Fruit fly (Drosophila melanogaster) whole organism, embryonic: ENCODE results near the gene w.

Source experiments
- BtbVII ChIP-seq: fragments of 200-800 bp; sonication (Bioruptor generic); optimal IDR thresholded peaks from 3 replicates; lab custom pipeline; 2017; ENCODE audit warnings: missing biosample characterization, mild to moderate bottlenecking, missing genetic modification characterization
- CG13123 ChIP-seq: fragments of 200-800 bp; sonication (Bioruptor generic); optimal IDR thresholded peaks from 2 replicates; lab custom pipeline; 2016; ENCODE audit warnings: missing biosample characterization, missing genetic modification characterization
- CG15601 ChIP-seq: fragments of 200-800 bp; sonication (Bioruptor generic); optimal IDR thresholded peaks from 3 replicates; lab custom pipeline; 2019; ENCODE audit warnings: missing biosample characterization, mild to moderate bottlenecking, missing genetic modification characterization, moderate library complexity
- CG1603 ChIP-seq: fragments of 200-800 bp; sonication (Bioruptor generic); optimal IDR thresholded peaks from 2 replicates; lab custom pipeline; 2019; ENCODE audit warnings: missing biosample characterization, mild to moderate bottlenecking, missing genetic modification characterization, moderate library complexity
- CG16863 ChIP-seq: fragments of 200-800 bp; sonication (Bioruptor generic); optimal IDR thresholded peaks from 3 replicates; lab custom pipeline; 2016; ENCODE audit warnings: missing biosample characterization, missing genetic modification characterization
- CG17328 ChIP-seq: fragments of 200-800 bp; sonication (Bioruptor generic); IDR thresholded peaks from 2 replicates; pipeline ENCODE4 v1.3.6; 2022; ENCODE audit warnings: missing biosample characterization, missing genetic modification characterization
- CG1792 ChIP-seq: fragments of 200-800 bp; sonication (Bioruptor generic); optimal IDR thresholded peaks from 2 replicates; lab custom pipeline; 2016; ENCODE audit warnings: missing biosample characterization, missing genetic modification characterization
- CG1832 ChIP-seq: fragments of 200-800 bp; sonication (Bioruptor generic); optimal IDR thresholded peaks from 2 replicates; lab custom pipeline; 2017; ENCODE audit warnings: missing biosample characterization, mild to moderate bottlenecking, missing genetic modification characterization, inconsistent platforms
- CG32767 ChIP-seq: fragments of 200-800 bp; sonication (Bioruptor generic); IDR thresholded peaks from 2 replicates; pipeline ENCODE4 v1.3.6; 2022; ENCODE audit warnings: missing biosample characterization, missing genetic modification characterization
- CG3995 ChIP-seq: fragments of 200-800 bp; sonication (Bioruptor generic); optimal IDR thresholded peaks from 3 replicates; lab custom pipeline; 2016; ENCODE audit warnings: missing biosample characterization, missing genetic modification characterization
- CG4328 ChIP-seq: fragments of 200-800 bp; sonication (Bioruptor generic); optimal IDR thresholded peaks from 3 replicates; lab custom pipeline; 2017; ENCODE audit warnings: missing biosample characterization, missing genetic modification reagents, missing genetic modification characterization
- CG4617 ChIP-seq: fragments of 200-800 bp; sonication (Bioruptor generic); optimal IDR thresholded peaks from 3 replicates; lab custom pipeline; 2016; ENCODE audit warnings: missing biosample characterization, missing genetic modification characterization, borderline replicate concordance
- CG6765 ChIP-seq: fragments of 200-800 bp; sonication (Bioruptor generic); optimal IDR thresholded peaks from 3 replicates; lab custom pipeline; 2017; ENCODE audit warnings: missing biosample characterization, mild to moderate bottlenecking, missing genetic modification characterization
- CG9437 ChIP-seq: fragments of 200-800 bp; sonication (Bioruptor generic); optimal IDR thresholded peaks from 2 replicates; lab custom pipeline; 2018; ENCODE audit warnings: missing biosample characterization, mild to moderate bottlenecking, missing genetic modification characterization
- CTCF ChIP-seq: fragments of 200-800 bp; sonication (Bioruptor generic); optimal IDR thresholded peaks from 2 replicates; lab custom pipeline; 2017; ENCODE audit warnings: missing biosample characterization, mild to moderate bottlenecking, missing genetic modification characterization, moderate library complexity
- D19A ChIP-seq: fragments of 200-800 bp; optimal IDR thresholded peaks from 3 replicates; lab custom pipeline; 2019; ENCODE audit warnings: missing biosample characterization, mild to moderate bottlenecking, missing genetic modification characterization, moderate library complexity
- Dfd ChIP-seq, 2 experiments: fragments of >200 bp; optimal IDR thresholded peaks; 2 replicates each; lab custom pipeline; 2017; ENCODE audit warnings: missing biosample characterization in 2 of 2, missing genetic modification characterization in 2 of 2
- Dll ChIP-seq: fragments of 200-800 bp; sonication (Bioruptor generic); IDR thresholded peaks from 4 replicates; pipeline ENCODE4 v1.3.6; 2022; ENCODE audit warnings: missing biosample characterization, missing genetic modification characterization; ENCODE audit not compliant: partially characterized antibody
- Drgx ChIP-seq: fragments of 200-800 bp; sonication (Bioruptor generic); IDR thresholded peaks from 2 replicates; pipeline ENCODE4 v1.3.6; 2022; ENCODE audit warnings: missing biosample characterization, missing genetic modification characterization
- Gsc ChIP-seq: fragments of 200-800 bp; sonication (Bioruptor generic); IDR thresholded peaks from 2 replicates; pipeline ENCODE4 v1.3.6; 2022; ENCODE audit warnings: missing biosample characterization, missing genetic modification characterization
- Gug ChIP-seq: fragments of 200-800 bp; sonication (Bioruptor generic); IDR thresholded peaks from 4 replicates; pipeline ENCODE4 v1.3.6; 2022; ENCODE audit warnings: missing biosample characterization, missing genetic modification characterization
- HLH3B ChIP-seq: fragments of 200-800 bp; sonication (Bioruptor generic); IDR thresholded peaks from 2 replicates; pipeline ENCODE4 v1.3.6; 2022; ENCODE audit warnings: missing biosample characterization, missing genetic modification characterization
- Hand ChIP-seq: fragments of 200-800 bp; sonication (Bioruptor generic); optimal IDR thresholded peaks from 2 replicates; lab custom pipeline; 2017; ENCODE audit warnings: mild to moderate bottlenecking, missing biosample characterization, missing genetic modification reagents, missing genetic modification characterization
- Mes4 ChIP-seq: fragments of 200-800 bp; sonication (Bioruptor generic); optimal IDR thresholded peaks from 2 replicates; lab custom pipeline; 2016; ENCODE audit warnings: missing biosample characterization, missing genetic modification characterization
- Oli ChIP-seq: fragments of 200-800 bp; sonication (Bioruptor generic); optimal IDR thresholded peaks from 2 replicates; lab custom pipeline; 2018; ENCODE audit warnings: missing biosample characterization, mild to moderate bottlenecking, missing genetic modification characterization, moderate library complexity
- Xrp1 ChIP-seq: fragments of 200-800 bp; sonication (Bioruptor generic); IDR thresholded peaks from 2 replicates; pipeline ENCODE4 v1.3.6; 2022; ENCODE audit warnings: missing biosample characterization, missing genetic modification characterization
- abd-A ChIP-seq: fragments of 200-800 bp; sonication (Bioruptor generic); optimal IDR thresholded peaks from 3 replicates; lab custom pipeline; 2019; ENCODE audit warnings: missing biosample characterization, mild to moderate bottlenecking, missing genetic modification characterization, moderate library complexity
- ara ChIP-seq: fragments of 200-800 bp; sonication (Bioruptor generic); IDR thresholded peaks from 2 replicates; pipeline ENCODE4 v1.3.6; 2022; ENCODE audit warnings: missing biosample characterization, missing genetic modification characterization
- cato ChIP-seq: fragments of 200-800 bp; sonication (Bioruptor generic); optimal IDR thresholded peaks from 2 replicates; lab custom pipeline; 2016; ENCODE audit warnings: missing biosample characterization, missing genetic modification characterization, borderline replicate concordance
- caup ChIP-seq: fragments of 200-800 bp; sonication (Bioruptor generic); optimal IDR thresholded peaks from 3 replicates; lab custom pipeline; 2017; ENCODE audit warnings: missing biosample characterization, mild to moderate bottlenecking, missing genetic modification characterization, moderate library complexity; ENCODE audit not compliant: severe bottlenecking
- crp ChIP-seq, 2 experiments: fragments of 200-800 bp; sonication (Bioruptor generic); optimal IDR thresholded peaks; 2 replicates in 1 of 2; 3 replicates in 1 of 2; lab custom pipeline; 2017; ENCODE audit warnings: missing biosample characterization in 2 of 2, missing genetic modification characterization in 2 of 2, mild to moderate bottlenecking in 1 of 2, moderate library complexity in 1 of 2
- dimm ChIP-seq: fragments of 200-800 bp; sonication (Bioruptor generic); IDR thresholded peaks from 2 replicates; pipeline ENCODE4 v1.3.6; 2022; ENCODE audit warnings: missing biosample characterization, missing genetic modification characterization
- eve ChIP-seq, 2 experiments: fragments of >200 bp; optimal IDR thresholded peaks; 2 replicates each; lab custom pipeline; 2017; ENCODE audit warnings: missing biosample characterization in 2 of 2, missing genetic modification characterization in 2 of 2
- fd102C ChIP-seq: fragments of 200-800 bp; sonication (Bioruptor generic); optimal IDR thresholded peaks from 2 replicates; lab custom pipeline; 2018; ENCODE audit warnings: missing biosample characterization, mild to moderate bottlenecking, missing genetic modification characterization, moderate library complexity
- gcm2 ChIP-seq: fragments of 200-800 bp; sonication (Bioruptor generic); optimal IDR thresholded peaks from 2 replicates; lab custom pipeline; 2016; ENCODE audit warnings: missing biosample characterization, missing genetic modification characterization
- gsb ChIP-seq: fragments of 200-800 bp; sonication (Bioruptor generic); IDR thresholded peaks from 2 replicates; pipeline ENCODE4 v1.3.6; 2022; ENCODE audit warnings: missing biosample characterization, missing genetic modification characterization
- her ChIP-seq: fragments of 200-800 bp; sonication (Bioruptor generic); optimal IDR thresholded peaks from 2 replicates; lab custom pipeline; 2016; ENCODE audit warnings: missing biosample characterization, missing genetic modification characterization
- insv ChIP-seq, 2 experiments: fragments of 200-800 bp; sonication (Bioruptor generic); optimal IDR thresholded peaks; 3 replicates each; lab custom pipeline; 2016 to 2018; ENCODE audit warnings: missing biosample characterization in 2 of 2, missing genetic modification characterization in 2 of 2
- jumu ChIP-seq: fragments of 200-800 bp; sonication (Bioruptor generic); optimal IDR thresholded peaks from 3 replicates; lab custom pipeline; 2016; ENCODE audit warnings: missing biosample characterization, missing genetic modification characterization
- klu ChIP-seq: fragments of 200-800 bp; sonication (Bioruptor generic); IDR thresholded peaks from 2 replicates; pipeline ENCODE4 v1.3.6; 2022; ENCODE audit warnings: missing biosample characterization, missing genetic modification characterization
- lilli ChIP-seq: fragments of 200-800 bp; sonication (Bioruptor generic); optimal IDR thresholded peaks from 3 replicates; lab custom pipeline; 2016; ENCODE audit warnings: missing biosample characterization, missing genetic modification characterization
- nerfin-2 ChIP-seq: fragments of 200-800 bp; sonication (Bioruptor generic); IDR thresholded peaks from 2 replicates; pipeline ENCODE4 v1.3.6; 2022; ENCODE audit warnings: missing biosample characterization, missing genetic modification characterization; ENCODE audit not compliant: partially characterized antibody
- nmo ChIP-seq: fragments of 200-800 bp; sonication (Bioruptor generic); optimal IDR thresholded peaks from 2 replicates; lab custom pipeline; 2018; ENCODE audit warnings: missing biosample characterization, mild to moderate bottlenecking, missing genetic modification characterization, moderate library complexity
- odd ChIP-seq: fragments of 200-800 bp; sonication (Bioruptor generic); optimal IDR thresholded peaks from 2 replicates; lab custom pipeline; 2017; ENCODE audit warnings: missing biosample characterization, mild to moderate bottlenecking, missing genetic modification characterization
- org-1 ChIP-seq: fragments of 200-800 bp; sonication (Bioruptor generic); optimal IDR thresholded peaks from 2 replicates; lab custom pipeline; 2017; ENCODE audit warnings: missing biosample characterization, missing genetic modification characterization
- otp ChIP-seq: fragments of 200-800 bp; sonication (Bioruptor generic); IDR thresholded peaks from 3 replicates; pipeline ENCODE4, ENCODE4 v1.3.6; 2022; ENCODE audit warnings: missing biosample characterization, missing genetic modification characterization
- phol ChIP-seq: fragments of 200-800 bp; sonication (Bioruptor generic); optimal IDR thresholded peaks from 3 replicates; lab custom pipeline; 2018; ENCODE audit warnings: missing biosample characterization, mild to moderate bottlenecking, missing genetic modification characterization, moderate library complexity
- slp2 ChIP-seq: fragments of 200-800 bp; sonication (Bioruptor generic); optimal IDR thresholded peaks from 2 replicates; lab custom pipeline; 2016; ENCODE audit warnings: missing biosample characterization, missing genetic modification characterization
- z ChIP-seq: fragments of 200-800 bp; sonication (Bioruptor generic); IDR thresholded peaks from 3 replicates; pipeline ENCODE4 v1.3.6; 2022; ENCODE audit warnings: missing biosample characterization, missing genetic modification characterization
- zf30C ChIP-seq: fragments of 200-800 bp; sonication (Bioruptor generic); optimal IDR thresholded peaks from 3 replicates; lab custom pipeline; 2018; ENCODE audit warnings: missing biosample characterization, mild to moderate bottlenecking, missing genetic modification characterization

The w gene

DNA sequence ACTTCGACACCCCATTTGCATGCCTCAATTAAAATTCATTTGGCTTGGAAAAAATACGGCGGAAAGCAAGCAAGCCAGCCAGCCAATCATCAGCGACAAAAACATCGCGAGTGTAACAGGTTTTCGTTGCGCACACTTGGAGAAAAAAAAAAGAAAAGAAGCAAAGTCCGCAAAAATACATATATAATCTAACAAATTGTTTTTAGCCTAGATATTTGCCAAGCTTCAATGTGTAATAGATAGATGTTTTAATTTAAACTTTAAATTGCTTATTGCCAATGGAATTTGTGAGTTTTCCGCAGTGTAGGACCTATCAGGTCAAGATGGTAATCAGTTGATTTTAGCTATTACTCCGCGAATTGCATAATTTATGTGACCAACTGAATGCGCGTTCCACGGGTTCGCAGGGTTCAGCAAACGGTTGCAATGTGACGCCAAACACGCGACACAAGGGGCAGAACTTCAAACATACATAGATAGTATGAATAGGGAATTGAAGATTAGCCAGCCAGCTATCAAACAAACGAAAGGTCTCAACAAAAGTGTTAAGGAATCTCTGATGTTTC lies 9.6 kb downstream of the w start (continued):
- TF ChIP-seq Xrp1 (GFP tag; lab: Robert Waterston, UW) (peak; percentile 89), nerfin-2 (no peak), Drgx (GFP tag; lab: Robert Waterston, UW) (peak; percentile 97), CG4617 (peak; percentile 54), CG4328 (GFP tag; lab: Kevin White, UChicago) (peak; percentile 70), ara (GFP tag; lab: Robert Waterston, UW) (peak; percentile 73), Oli (tag; lab: Kevin White, UChicago) (peak; percentile 90), gcm2 (GFP tag; lab: Kevin White, UChicago) (peak; percentile 71), nmo (peak; percentile 83), eve (GFP tag; optimal IDR thresholded peaks at IDR 0.05; lab: Kevin White, UChicago) (peak in 1 of 2 experiments; percentile 88), otp (GFP tag; lab: Robert Waterston, UW) (peak; percentile 91), insv (GFP tag; optimal IDR thresholded peaks at IDR 0.05; lab: Kevin White, UChicago) (no peak), CG16863 (GFP tag; lab: Kevin White, UChicago) (peak; percentile 76), Dfd (GFP tag; optimal IDR thresholded peaks at IDR 0.05; lab: Kevin White, UChicago) (no peak), CG6765 (peak; percentile 58), gsb (GFP tag; lab: Robert Waterston, UW) (peak; percentile 87), lilli (peak; percentile 92), Dll (no peak), CG9437 (GFP tag; lab: Kevin White, UChicago) (peak; percentile 30), CG17328 (peak; percentile 88), zf30C (GFP tag; lab: Kevin White, UChicago) (no peak), HLH3B (GFP tag; lab: Robert Waterston, UW) (peak; percentile 93), CG32767 (peak; percentile 86), fd102C (no peak), slp2 (GFP tag; lab: Kevin White, UChicago) (peak; percentile 70), z (0 out of 3 replicates have a peak, but pooled peaks have one; percentile 47), Gug (GFP tag; lab: Robert Waterston, UW) (peak; percentile 81), crp (GFP tag; optimal IDR thresholded peaks at IDR 0.05; lab: Kevin White, UChicago) (peak in 1 of 2 experiments; percentile 18), org-1 (GFP tag; lab: Kevin White, UChicago) (peak; percentile 69), her (GFP tag; lab: Kevin White, UChicago) (peak; percentile 70), CG13123 (GFP tag; lab: Kevin White, UChicago) (peak; percentile 78), CTCF (GFP tag; lab: Kevin White, UChicago) (peak; percentile 43), dimm (GFP tag; lab: Robert Waterston, UW) (peak; percentile 77), klu (GFP tag; lab: Robert Waterston, UW) (peak; percentile 88), jumu (GFP tag; lab: Kevin White, UChicago) (peak; percentile 83), Gsc (GFP tag; lab: Robert Waterston, UW) (peak; percentile 74), Hand (peak; percentile 77), cato (peak; percentile 69), CG3995 (GFP tag; lab: Kevin White, UChicago) (peak; percentile 67), CG1792 (GFP tag; lab: Kevin White, UChicago) (peak; percentile 79), abd-A (tag; lab: Kevin White, UChicago) (no peak), CG1603 (tag; lab: Kevin White, UChicago) (peak; percentile 81), odd (GFP tag; lab: Kevin White, UChicago) (peak; percentile 51), Mes4 (GFP tag; lab: Kevin White, UChicago) (peak; percentile 79), caup (GFP tag; lab: Kevin White, UChicago) (peak; percentile 88), CG15601 (peak; percentile 19), BtbVII (GFP tag; lab: Kevin White, UChicago) (peak; percentile 84), phol (tag; lab: Kevin White, UChicago) (peak; percentile 88), CG1832 (GFP tag; lab: Kevin White, UChicago) (no peak), D19A (tag; lab: Kevin White, UChicago) (peak; percentile 42)
